Comparison of ENCODE assay signal across 6 worm cellular contexts in the genomic region with DNA sequence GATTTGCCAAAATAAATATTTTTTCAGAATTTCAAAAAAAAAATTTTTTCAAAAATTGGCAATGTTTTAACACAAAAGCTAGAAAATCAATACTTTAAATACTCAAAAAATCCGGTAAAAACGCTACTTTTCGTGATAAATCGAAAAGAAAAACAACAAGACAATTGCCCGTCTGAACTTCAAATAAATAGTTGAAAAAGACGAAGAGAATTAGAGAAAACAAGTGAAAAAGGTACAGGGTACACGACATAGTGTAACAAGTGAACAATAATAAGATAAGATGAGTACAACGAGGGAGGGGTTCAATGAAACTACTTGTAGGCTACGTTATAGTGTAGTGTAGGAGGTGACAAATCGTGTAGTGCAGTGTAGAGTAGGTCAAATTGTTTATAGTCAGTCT.
TF ChIP-seq lines count a peak whose summit lies in the region.

No protein-coding gene starts in this region.

TF ChIP-seq in whole organism, L1 larva, 84 proteins besides CTCF, POLR2A, EP300 and RAD21 (continues in another document):
- TF ChIP-seq dsc-1 (tag; optimal IDR thresholded peaks at IDR 0.05; lab: Kevin White, UChicago), result no peak
- no peak for TF ChIP-seq nhr-84 (tag; optimal IDR thresholded peaks at IDR 0.05; lab: Kevin White, UChicago)
- TF ChIP-seq nhr-11 (tag; optimal IDR thresholded peaks at IDR 0.05; lab: Kevin White, UChicago), result peak; percentile 53
- TF ChIP-seq sup-37 (GFP tag; optimal IDR thresholded peaks at IDR 0.05; lab: Kevin White, UChicago), result no peak
- TF ChIP-seq unc-130 (tag; optimal IDR thresholded peaks at IDR 0.05; lab: Kevin White, UChicago), result no peak
- peak in 1 of 2 experiments; percentile 2 for TF ChIP-seq lin-35 (GFP tag; optimal IDR thresholded peaks at IDR 0.05; lab: Kevin White, UChicago)
- no peak for TF ChIP-seq sptf-1 (tag; optimal IDR thresholded peaks at IDR 0.05; lab: Kevin White, UChicago)
- no peak for TF ChIP-seq zip-4 (GFP tag; optimal IDR thresholded peaks at IDR 0.05; lab: Kevin White, UChicago)
- TF ChIP-seq aha-1 (tag; optimal IDR thresholded peaks at IDR 0.05; lab: Kevin White, UChicago), result no peak
- no peak for TF ChIP-seq mef-2 (tag; optimal IDR thresholded peaks at IDR 0.05; lab: Kevin White, UChicago)
- peak; percentile 39 for TF ChIP-seq blmp-1 (tag; optimal IDR thresholded peaks at IDR 0.05; lab: Kevin White, UChicago)
- no peak for TF ChIP-seq unc-62 (GFP tag; optimal IDR thresholded peaks at IDR 0.05; lab: Kevin White, UChicago)
- TF ChIP-seq fkh-4 (tag; optimal IDR thresholded peaks at IDR 0.05; lab: Kevin White, UChicago; ENCODE audit: borderline replicate concordance), result no peak
- TF ChIP-seq fkh-10 (GFP tag; optimal IDR thresholded peaks at IDR 0.05; lab: Kevin White, UChicago), result no peak

TF ChIP-seq in whole organism, L2 larva, 48 proteins besides CTCF, POLR2A, EP300 and RAD21 (continues in another document):
- no peak for TF ChIP-seq lin-13 (GFP tag; optimal IDR thresholded peaks at IDR 0.05; lab: Kevin White, UChicago)
- TF ChIP-seq skn-1 (tag; optimal IDR thresholded peaks at IDR 0.05; lab: Kevin White, UChicago), result no peak
- TF ChIP-seq mbf-1 (tag; optimal IDR thresholded peaks at IDR 0.05; lab: Kevin White, UChicago), result no peak
- no peak for TF ChIP-seq fos-1 (tag; optimal IDR thresholded peaks at IDR 0.05; lab: Kevin White, UChicago)
- TF ChIP-seq nhr-25 (tag; optimal IDR thresholded peaks at IDR 0.05; lab: Kevin White, UChicago), result peak; percentile 10
- no peak for TF ChIP-seq lin-11 (tag; optimal IDR thresholded peaks at IDR 0.05; lab: Kevin White, UChicago)
- TF ChIP-seq blmp-1 (tag; optimal IDR thresholded peaks at IDR 0.05; lab: Kevin White, UChicago; ENCODE audit: insufficient read depth), result no peak
- TF ChIP-seq peb-1 (tag; optimal IDR thresholded peaks at IDR 0.05; lab: Kevin White, UChicago), result no peak
- TF ChIP-seq unc-39 (tag; optimal IDR thresholded peaks at IDR 0.05; lab: Kevin White, UChicago), result no peak
- no peak for TF ChIP-seq nhr-11 (tag; optimal IDR thresholded peaks at IDR 0.05; lab: Kevin White, UChicago)
- TF ChIP-seq unc-55 (GFP tag; optimal IDR thresholded peaks at IDR 0.05; lab: Kevin White, UChicago), result no peak
- no peak for TF ChIP-seq egl-27 (tag; optimal IDR thresholded peaks at IDR 0.05; lab: Kevin White, UChicago)
- no peak for TF ChIP-seq snpc-4 (tag; optimal IDR thresholded peaks at IDR 0.05; lab: Kevin White, UChicago)
- peak; percentile 41 for TF ChIP-seq sma-9 (GFP tag; optimal IDR thresholded peaks at IDR 0.05; lab: Kevin White, UChicago)
- TF ChIP-seq sma-9 (tag; optimal IDR thresholded peaks at IDR 0.05; lab: Kevin White, UChicago), result no peak
- no peak for TF ChIP-seq ZK546.5 (tag; optimal IDR thresholded peaks at IDR 0.05; lab: Kevin White, UChicago)

TF ChIP-seq in whole organism, L3 larva, 47 proteins besides CTCF, POLR2A, EP300 and RAD21:
- TF ChIP-seq nhr-237 (tag; optimal IDR thresholded peaks at IDR 0.05; lab: Kevin White, UChicago) (no peak), pha-4 (tag; optimal IDR thresholded peaks at IDR 0.05; lab: Kevin White, UChicago) (peak; percentile 42), zag-1 (tag; optimal IDR thresholded peaks at IDR 0.05; lab: Kevin White, UChicago) (no peak), pqm-1 (tag; optimal IDR thresholded peaks at IDR 0.05; lab: Kevin White, UChicago) (peak; percentile 51), nfya-1 (tag; optimal IDR thresholded peaks at IDR 0.05; lab: Kevin White, UChicago; ENCODE audit: insufficient read depth) (peak; percentile 13), nhr-11 (tag; optimal IDR thresholded peaks at IDR 0.05; lab: Kevin White, UChicago) (peak; percentile 50)

TF ChIP-seq in whole organism, L4 larva, 104 proteins besides CTCF, POLR2A, EP300 and RAD21 (continues in another document):
- TF ChIP-seq hif-1 (tag; optimal IDR thresholded peaks at IDR 0.05; lab: Kevin White, UChicago) (peak in 1 of 2 experiments; percentile 74), nhr-77 (tag; optimal IDR thresholded peaks at IDR 0.05; lab: Kevin White, UChicago) (peak; percentile 14), madf-5 (GFP tag; IDR thresholded peaks at IDR 0.05; lab: Robert Waterston, UW) (no peak), nhr-28 (tag; optimal IDR thresholded peaks at IDR 0.05; lab: Kevin White, UChicago) (peak; percentile 92), nhr-11 (tag; optimal IDR thresholded peaks at IDR 0.05; lab: Kevin White, UChicago) (peak; percentile 82), nhr-48 (tag; optimal IDR thresholded peaks at IDR 0.05; lab: Kevin White, UChicago) (peak; percentile 48), ceh-28 (tag; optimal IDR thresholded peaks at IDR 0.05; lab: Kevin White, UChicago) (no peak), R02D3.7 (tag; optimal IDR thresholded peaks at IDR 0.05; lab: Kevin White, UChicago) (no peak), lsy-2 (tag; optimal IDR thresholded peaks at IDR 0.05; lab: Kevin White, UChicago) (peak in 1 of 2 experiments; percentile 3), dve-1 (tag; optimal IDR thresholded peaks at IDR 0.05; lab: Kevin White, UChicago; ENCODE audit: insufficient read depth) (no peak), zip-11 (GFP tag; IDR thresholded peaks at IDR 0.05; lab: Robert Waterston, UW) (no peak), tra-1 (GFP tag; IDR thresholded peaks at IDR 0.05; lab: Robert Waterston, UW) (no peak), gei-8 (GFP tag; optimal IDR thresholded peaks at IDR 0.05; lab: Kevin White, UChicago) (no peak), zfp-2 (tag; optimal IDR thresholded peaks at IDR 0.05; lab: Kevin White, UChicago) (no peak), saeg-2 (GFP tag; IDR thresholded peaks at IDR 0.05; lab: Robert Waterston, UW) (no peak), cey-2 (tag; optimal IDR thresholded peaks at IDR 0.05; lab: Kevin White, UChicago; ENCODE audit: borderline replicate concordance, insufficient read depth) (peak; percentile 50), nhr-111 (GFP tag; optimal IDR thresholded peaks at IDR 0.05; lab: Kevin White, UChicago) (no peak)

TF ChIP-seq in whole organism, late embryonic, 69 proteins besides CTCF, POLR2A, EP300 and RAD21:
- TF ChIP-seq ceh-30 (tag; optimal IDR thresholded peaks at IDR 0.05; lab: Kevin White, UChicago), result peak; percentile 97
- no peak for TF ChIP-seq nhr-232 (tag; optimal IDR thresholded peaks at IDR 0.05; lab: Kevin White, UChicago)

TF ChIP-seq in whole organism, mixed stage, embryonic, 35 proteins besides CTCF, POLR2A, EP300 and RAD21:
- TF ChIP-seq drap-1 (GFP tag; optimal IDR thresholded peaks at IDR 0.05; lab: Kevin White, UChicago) (no peak), ztf-11 (tag; optimal IDR thresholded peaks at IDR 0.05; lab: Kevin White, UChicago) (no peak), unc-62 (GFP tag; optimal IDR thresholded peaks at IDR 0.05; lab: Kevin White, UChicago) (peak; percentile 6), hlh-1 (tag; optimal IDR thresholded peaks at IDR 0.05; lab: Kevin White, UChicago) (peak; percentile 6), elt-3 (tag; optimal IDR thresholded peaks at IDR 0.05; lab: Kevin White, UChicago) (no peak)

Comparison
In these comparisons a context has a peak if more than half of its experiments do, and no peak if none do; other contexts are left out.
1. Of the 29 proteins assayed by ChIP-seq in both whole organism, L4 larva and whole organism, L1 larva: peak only in whole organism, L4 larva: lin-13, nhr-28 and nhr-77; only in whole organism, L1 larva: none; in both: nhr-11; in neither: 24; mixed calls (peak in some experiments, not most) for 1.